Fruit fly (Drosophila melanogaster): Measurements from ENCODE around the gene Smn.

DNA sequence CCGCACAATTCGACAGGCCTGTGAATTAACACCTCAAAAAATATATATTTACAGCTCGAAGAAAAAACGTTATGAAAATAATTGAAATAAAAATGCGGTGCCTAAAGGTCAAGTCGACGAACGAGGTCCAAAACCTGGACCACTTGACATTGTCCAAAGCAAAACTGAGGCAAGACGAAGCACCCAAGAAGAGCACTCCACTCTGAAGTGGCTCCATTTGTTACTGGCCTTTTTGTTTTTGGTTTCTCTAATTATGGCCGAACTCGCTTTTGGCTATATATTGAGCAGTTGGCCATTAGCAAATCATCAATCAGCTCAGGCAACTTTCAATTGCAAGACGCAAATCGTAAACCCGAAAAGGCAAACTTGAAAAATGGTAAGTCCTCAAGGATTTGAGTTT is 24.8 kb downstream of the Smn start, which contains the start of gene CG4229:
- TF ChIP-seq pan (optimal IDR thresholded peaks at IDR 0.05) (no peak), EcR (GFP tag; optimal IDR thresholded peaks at IDR 0.05) (no peak), CG8478 (optimal IDR thresholded peaks at IDR 0.05) (no peak), usp (GFP tag; optimal IDR thresholded peaks at IDR 0.05) (no peak)

Data from whole organism.